Worm (Caenorhabditis elegans): ENCODE measurements around the gene clec-54.
A peak's percentile ranks its signal among the peaks of the same experiment; 100 is the strongest.

The clec-54 gene

DNA sequence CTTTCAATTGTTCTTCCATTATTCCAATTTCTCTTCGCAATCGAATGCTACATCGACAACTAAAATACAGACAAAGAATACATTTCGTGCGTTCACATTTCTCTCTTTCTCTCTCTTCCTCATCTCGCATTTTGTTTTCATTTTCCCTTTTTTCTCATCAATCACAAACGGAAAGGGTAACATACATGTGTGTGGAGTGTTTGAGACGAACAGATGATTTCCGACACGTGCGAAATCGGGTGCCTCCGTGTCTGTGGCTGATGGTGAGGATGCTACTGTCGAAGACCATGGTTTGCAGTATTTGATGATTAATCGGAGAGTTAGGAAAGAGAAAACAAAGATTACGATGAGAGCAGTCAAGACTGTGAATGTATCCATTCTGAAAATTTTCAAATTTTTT, 34.0 kb downstream of the clec-54 start, which contains the start of gene R02D5.9 (continued):
- TF ChIP-seq efl-1 (optimal IDR thresholded peaks at IDR 0.05) (peak; percentile 4 to 9), efl-1 (GFP tag; optimal IDR thresholded peaks at IDR 0.05 in 1 of 2) (peak in 1 of 2 experiments; percentile 4), lsy-2 (tag; optimal IDR thresholded peaks at IDR 0.05) (peak in 1 of 2 experiments; percentile 43), nhr-85 (tag) (peak; percentile 91), snu-23 (GFP tag; optimal IDR thresholded peaks at IDR 0.05) (peak; percentile 51), tlp-1 (tag; optimal IDR thresholded peaks at IDR 0.05) (no peak), nhr-90 (tag; optimal IDR thresholded peaks at IDR 0.05; ENCODE audit: poor library complexity) (no peak), nhr-28 (tag; optimal IDR thresholded peaks at IDR 0.05) (no peak), dsc-1 (tag; optimal IDR thresholded peaks at IDR 0.05) (no peak), sox-4 (tag; optimal IDR thresholded peaks at IDR 0.05) (no peak), aly-2 (tag; optimal IDR thresholded peaks at IDR 0.05) (no peak), unc-62 (GFP tag; optimal IDR thresholded peaks at IDR 0.05) (no peak), nhr-19 (GFP tag; conservative IDR thresholded peaks at IDR 0.05) (no peak), hlh-4 (tag; optimal IDR thresholded peaks at IDR 0.05) (no peak), unc-130 (tag; optimal IDR thresholded peaks at IDR 0.05) (peak; percentile 6), Y116A8C.19 (tag; optimal IDR thresholded peaks at IDR 0.05; ENCODE audit: borderline replicate concordance) (no peak), F16B12.6 (tag; optimal IDR thresholded peaks at IDR 0.05) (no peak), mdl-1 (tag; optimal IDR thresholded peaks at IDR 0.05) (peak in 1 of 2 experiments; percentile 94), ama-1 (optimal IDR thresholded peaks at IDR 0.05) (no peak), elt-3 (tag; optimal IDR thresholded peaks at IDR 0.05) (peak in 4 of 6 experiments; percentile 12 to 87 (median 22))

DNA sequence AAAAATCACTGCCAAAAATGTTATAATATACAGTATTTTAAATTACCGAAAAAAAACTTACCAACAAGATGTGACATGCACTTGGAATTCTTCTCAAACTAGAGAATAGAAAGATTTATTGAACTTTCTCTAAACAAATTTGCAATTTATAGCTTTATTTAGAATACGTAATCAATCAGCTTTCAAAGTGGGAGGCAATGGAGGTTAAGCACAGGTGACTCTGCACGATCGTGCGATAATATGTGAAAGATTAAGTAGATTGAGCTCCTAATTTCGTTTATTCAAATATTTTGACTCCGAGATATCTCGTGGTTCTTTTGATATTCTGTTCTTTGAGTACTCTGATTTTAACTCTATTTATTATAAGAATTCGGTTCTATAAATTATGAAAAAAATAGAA, 41.3 kb downstream of the clec-54 start, which contains the start of gene R02D5.6:
Gene R02D5.6, minus strand, starts transcription at position 101 of the 400 bp plus-strand sequence.
- no peak for TF ChIP-seq aly-2 (tag; optimal IDR thresholded peaks at IDR 0.05)
- TF ChIP-seq fkh-8 (tag; optimal IDR thresholded peaks at IDR 0.05): peak; percentile 14

DNA sequence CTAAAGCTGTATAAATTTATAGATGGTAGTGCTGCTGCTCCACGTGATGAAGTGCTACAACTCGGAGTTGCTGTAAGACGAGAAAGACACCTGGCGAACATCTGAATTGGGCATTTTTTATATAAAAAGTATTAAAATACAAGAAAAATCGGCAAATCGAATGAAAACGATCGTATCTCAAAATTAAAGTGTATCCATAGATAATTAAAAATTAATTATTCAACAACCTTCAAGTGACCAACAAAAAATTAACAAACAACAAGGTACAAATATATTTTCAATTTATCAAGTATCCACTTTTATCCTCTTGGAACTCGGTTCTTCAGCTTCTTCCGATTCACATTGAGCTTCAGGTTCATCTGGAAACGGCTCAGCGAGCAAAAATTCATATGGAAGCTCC, 42.6 kb downstream of the clec-54 start, which contains the start of gene R02D5.8:
Gene R02D5.8, minus strand, starts transcription at position 101 of the 400 bp plus-strand sequence.
- TF ChIP-seq F16B12.6 (tag; optimal IDR thresholded peaks at IDR 0.05) (no peak), sox-4 (tag; optimal IDR thresholded peaks at IDR 0.05) (no peak), snu-23 (GFP tag; optimal IDR thresholded peaks at IDR 0.05) (no peak), mep-1 (tag; optimal IDR thresholded peaks at IDR 0.05) (no peak), irx-1 (tag; optimal IDR thresholded peaks at IDR 0.05) (no peak), ama-1 (optimal IDR thresholded peaks at IDR 0.05) (no peak), grh-1 (GFP tag; IDR thresholded peaks at IDR 0.05) (no peak), C04F5.9 (tag; optimal IDR thresholded peaks at IDR 0.05) (no peak), nhr-90 (tag; optimal IDR thresholded peaks at IDR 0.05; ENCODE audit: poor library complexity) (no peak), aly-2 (tag; optimal IDR thresholded peaks at IDR 0.05) (no peak), nhr-11 (tag; optimal IDR thresholded peaks at IDR 0.05) (no peak), ceh-63 (GFP tag; optimal IDR thresholded peaks at IDR 0.05) (no peak), nhr-28 (tag; optimal IDR thresholded peaks at IDR 0.05) (no peak), fkh-4 (tag; optimal IDR thresholded peaks at IDR 0.05; ENCODE audit: borderline replicate concordance) (no peak), dpl-1 (GFP tag; optimal IDR thresholded peaks at IDR 0.05) (no peak), unc-62 (GFP tag; optimal IDR thresholded peaks at IDR 0.05) (no peak), rnt-1 (tag; optimal IDR thresholded peaks at IDR 0.05) (no peak)

DNA sequence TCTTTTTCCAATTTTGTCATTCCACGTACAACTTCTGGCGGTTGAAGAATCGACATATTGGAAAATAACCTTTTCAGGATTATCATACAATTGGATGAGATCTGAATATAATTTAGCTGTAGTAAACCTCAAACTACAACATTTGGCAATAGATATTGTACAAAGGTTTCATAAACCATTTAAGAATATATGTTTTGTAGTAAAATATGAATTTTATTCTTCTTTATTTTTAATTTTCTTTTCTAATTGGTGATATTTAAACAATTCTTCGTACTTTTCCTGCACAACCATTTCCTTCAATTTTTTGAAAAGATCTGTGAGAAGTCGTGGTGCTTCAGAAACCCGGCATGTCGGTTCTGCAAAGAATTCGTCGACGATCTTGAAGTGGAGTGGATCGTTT, 44.3 kb downstream of the clec-54 start, which contains the start of gene C53A5.17:
Gene C53A5.17, minus strand, starts transcription at position 101 of the 400 bp plus-strand sequence.
- TF ChIP-seq C34B4.2 (tag; optimal IDR thresholded peaks at IDR 0.05) (no peak), tlp-1 (tag; optimal IDR thresholded peaks at IDR 0.05) (no peak), ceh-82 (tag; optimal IDR thresholded peaks at IDR 0.05) (no peak), nhr-76 (tag; optimal IDR thresholded peaks at IDR 0.05) (no peak), egl-13 (tag; optimal IDR thresholded peaks at IDR 0.05) (no peak), aha-1 (tag; optimal IDR thresholded peaks at IDR 0.05) (no peak), fkh-10 (GFP tag; optimal IDR thresholded peaks at IDR 0.05) (no peak), nhr-84 (tag; optimal IDR thresholded peaks at IDR 0.05) (no peak), ceh-90 (tag; optimal IDR thresholded peaks at IDR 0.05) (no peak), C04F5.9 (tag; optimal IDR thresholded peaks at IDR 0.05) (no peak), efl-3 (GFP tag; optimal IDR thresholded peaks at IDR 0.05) (no peak), lin-39 (tag; optimal IDR thresholded peaks at IDR 0.05) (no peak), vab-15 (tag; optimal IDR thresholded peaks at IDR 0.05) (no peak), nhr-71 (tag; optimal IDR thresholded peaks at IDR 0.05) (no peak), ceh-8 (GFP tag; optimal IDR thresholded peaks at IDR 0.05) (no peak), lin-14 (GFP tag; optimal IDR thresholded peaks at IDR 0.05) (no peak), nhr-12 (tag; optimal IDR thresholded peaks at IDR 0.05) (no peak)
